Worm (Caenorhabditis elegans) whole organism, young adult: ENCODE results near the gene Y41C4A.8.

ENCODE experiments used
- B0035.1 ChIP-seq: sonication (generic microtip); optimal IDR thresholded peaks from 2 replicates; lab custom pipeline; 2016; ENCODE audit warnings: missing genetic modification characterization, mild to moderate bottlenecking, missing compliant biosample characterization, missing genotype, missing genetic modification reagents
- C06A6.2 ChIP-seq: fragments of 200-800 bp; sonication (Bioruptor generic); conservative IDR thresholded peaks from 2 replicates; pipeline ENCODE4 v1.3.6; 2022; ENCODE audit warnings: missing genetic modification characterization, missing compliant biosample characterization
- C17E4.6 ChIP-seq: fragments of 200-800 bp; sonication (Bioruptor generic); IDR thresholded peaks from 2 replicates; pipeline ENCODE4 v1.3.6; 2022; ENCODE audit warnings: missing genetic modification reagents, missing genetic modification characterization, missing compliant biosample characterization
- F22D6.2 ChIP-seq: sonication (generic microtip); optimal IDR thresholded peaks from 2 replicates; lab custom pipeline; 2016; ENCODE audit warnings: mild to moderate bottlenecking, missing genetic modification characterization, missing compliant biosample characterization
- F23B12.7 ChIP-seq: sonication (generic microtip); optimal IDR thresholded peaks from 2 replicates; lab custom pipeline; 2017; ENCODE audit warnings: missing genetic modification characterization, mild to moderate bottlenecking, missing compliant biosample characterization, antibody characterized with exemption, moderate library complexity; ENCODE audit not compliant: insufficient read depth
- F49E8.2 ChIP-seq: sonication (generic microtip); optimal IDR thresholded peaks from 3 replicates; lab custom pipeline; 2017; ENCODE audit warnings: missing genetic modification characterization, mild to moderate bottlenecking, missing compliant biosample characterization, antibody characterized with exemption, moderate library complexity; ENCODE audit not compliant: insufficient read depth
- F57A8.1 ChIP-seq: fragments of 200-800 bp; sonication (Bioruptor generic); optimal IDR thresholded peaks from 2 replicates; lab custom pipeline; 2018; ENCODE audit warnings: mild to moderate bottlenecking, missing genetic modification characterization, moderate library complexity, missing compliant biosample characterization
- T07F8.4 ChIP-seq: sonication (generic microtip); optimal IDR thresholded peaks from 2 replicates; lab custom pipeline; 2016; ENCODE audit warnings: mild to moderate bottlenecking, missing genetic modification characterization, moderate library complexity, missing compliant biosample characterization
- T26A5.8 ChIP-seq: sonication (generic microtip); optimal IDR thresholded peaks from 2 replicates; lab custom pipeline; 2016; ENCODE audit warnings: missing genetic modification characterization, missing compliant biosample characterization
- Y53G8AR.9 ChIP-seq: fragments of 200-800 bp; sonication (Bioruptor generic); conservative IDR thresholded peaks from 2 replicates; pipeline ENCODE4 v1.3.6; 2022; ENCODE audit warnings: missing genetic modification reagents, missing genetic modification characterization, missing compliant biosample characterization
- Y79H2A.3 ChIP-seq: fragments of 200-800 bp; sonication (Bioruptor generic); conservative IDR thresholded peaks from 2 replicates; pipeline ENCODE4 v1.3.6; 2022; ENCODE audit warnings: missing genetic modification reagents, missing genetic modification characterization, missing compliant biosample characterization
- ZK185.1 ChIP-seq: sonication (generic microtip); optimal IDR thresholded peaks from 2 replicates; lab custom pipeline; 2016; ENCODE audit warnings: mild to moderate bottlenecking, missing genetic modification characterization, missing compliant biosample characterization; ENCODE audit not compliant: poor library complexity, severe bottlenecking
- akir-1 ChIP-seq: fragments of 200-800 bp; sonication (Bioruptor generic); optimal IDR thresholded peaks from 2 replicates; lab custom pipeline; 2018; ENCODE audit warnings: mild to moderate bottlenecking, missing genetic modification characterization, moderate library complexity, missing compliant biosample characterization
- attf-3 ChIP-seq: fragments of 200-800 bp; sonication (Bioruptor generic); conservative IDR thresholded peaks from 2 replicates; pipeline ENCODE4 v1.3.6; 2022; ENCODE audit warnings: missing genetic modification reagents, missing genetic modification characterization, missing compliant biosample characterization
- attf-5 ChIP-seq: fragments of 200-800 bp; sonication (Bioruptor generic); optimal IDR thresholded peaks from 2 replicates; lab custom pipeline; 2018; ENCODE audit warnings: mild to moderate bottlenecking, missing genetic modification characterization, missing compliant biosample characterization
- ceh-79 ChIP-seq: sonication (generic microtip); optimal IDR thresholded peaks from 2 replicates; lab custom pipeline; 2017; ENCODE audit warnings: mild to moderate bottlenecking, missing genetic modification characterization, missing compliant biosample characterization
- ceh-91 ChIP-seq: fragments of 200-800 bp; sonication (Bioruptor generic); IDR thresholded peaks from 2 replicates; pipeline ENCODE4 v1.3.6; 2022; ENCODE audit warnings: missing genetic modification reagents, missing genetic modification characterization, missing compliant biosample characterization
- dpff-1 ChIP-seq: sonication (generic microtip); optimal IDR thresholded peaks from 2 replicates; lab custom pipeline; 2017; ENCODE audit warnings: mild to moderate bottlenecking, missing genetic modification characterization, missing compliant biosample characterization
- efl-1 ChIP-seq: fragments of 150-350 bp; optimal IDR thresholded peaks from 2 replicates; lab custom pipeline; 2014; ENCODE audit warnings: missing biosample characterization, missing genetic modification reagents, missing genetic modification characterization
- ets-4 ChIP-seq: fragments of 200-800 bp; sonication (Bioruptor generic); optimal IDR thresholded peaks from 2 replicates; lab custom pipeline; 2018; ENCODE audit warnings: mild to moderate bottlenecking, missing genetic modification characterization, missing compliant biosample characterization
- gei-17 ChIP-seq: fragments of 200-800 bp; sonication (Bioruptor generic); optimal IDR thresholded peaks from 2 replicates; lab custom pipeline; 2018; ENCODE audit warnings: mild to moderate bottlenecking, missing genetic modification characterization, missing compliant biosample characterization
- hlh-12 ChIP-seq: sonication (generic microtip); optimal IDR thresholded peaks from 2 replicates; lab custom pipeline; 2016; ENCODE audit warnings: missing genetic modification characterization, missing compliant biosample characterization
- hlh-26 ChIP-seq: fragments of 200-800 bp; sonication (Bioruptor generic); conservative IDR thresholded peaks from 2 replicates; pipeline ENCODE4 v1.3.6; 2022; ENCODE audit warnings: missing genetic modification reagents, missing genetic modification characterization, missing compliant biosample characterization
- hmg-1.2 ChIP-seq: fragments of 200-800 bp; sonication (Bioruptor generic); IDR thresholded peaks from 2 replicates; pipeline ENCODE4 v1.3.6; 2022; ENCODE audit warnings: missing genetic modification reagents, missing genetic modification characterization, missing compliant biosample characterization
- lag-1 ChIP-seq: fragments of 200-800 bp; sonication (Bioruptor generic); IDR thresholded peaks from 2 replicates; pipeline ENCODE4 v1.3.6; 2022; ENCODE audit warnings: missing genetic modification reagents, missing genetic modification characterization, missing compliant biosample characterization
- let-526 ChIP-seq: fragments of 200-800 bp; sonication (Bioruptor generic); IDR thresholded peaks from 2 replicates; pipeline ENCODE4 v1.3.6; 2022; ENCODE audit warnings: missing genetic modification reagents, missing genetic modification characterization, missing compliant biosample characterization
- lin-54 ChIP-seq: fragments of 200-800 bp; sonication (Bioruptor generic); optimal IDR thresholded peaks from 2 replicates; lab custom pipeline; 2018; ENCODE audit warnings: mild to moderate bottlenecking, missing genetic modification characterization, missing compliant biosample characterization
- madf-3 ChIP-seq: fragments of 200-800 bp; sonication (Bioruptor generic); IDR thresholded peaks from 2 replicates; pipeline ENCODE4 v1.3.6; 2022; ENCODE audit warnings: missing genetic modification reagents, missing genetic modification characterization, missing compliant biosample characterization
- madf-8 ChIP-seq: fragments of 200-800 bp; sonication (Bioruptor generic); conservative IDR thresholded peaks from 2 replicates; pipeline ENCODE4 v1.3.6; 2022; ENCODE audit warnings: missing genetic modification reagents, missing genetic modification characterization, missing compliant biosample characterization
- mes-4 ChIP-seq: sonication (generic microtip); optimal IDR thresholded peaks from 2 replicates; lab custom pipeline; 2016; ENCODE audit warnings: missing genotype, missing genetic modification characterization, missing compliant biosample characterization
- nfyb-1 ChIP-seq: fragments of 200-800 bp; sonication (Bioruptor generic); IDR thresholded peaks from 2 replicates; pipeline ENCODE4 v1.3.6; 2022; ENCODE audit warnings: missing genetic modification reagents, missing genetic modification characterization, missing compliant biosample characterization
- nhr-120 ChIP-seq: fragments of 200-800 bp; sonication (Bioruptor generic); IDR thresholded peaks from 2 replicates; pipeline ENCODE4 v1.3.6; 2022; ENCODE audit warnings: missing genetic modification characterization, missing compliant biosample characterization
- nhr-179 ChIP-seq: sonication (generic microtip); optimal IDR thresholded peaks from 2 replicates; lab custom pipeline; 2016; ENCODE audit warnings: mild to moderate bottlenecking, missing genetic modification characterization, missing compliant biosample characterization
- pha-4 ChIP-seq: fragments of 150-350 bp; sonication (generic microtip); optimal IDR thresholded peaks from 2 replicates; lab custom pipeline; 2014; ENCODE audit warnings: missing biosample characterization, missing genetic modification reagents, missing genetic modification characterization
- rcor-1 ChIP-seq: fragments of 200-800 bp; sonication (Bioruptor generic); IDR thresholded peaks from 2 replicates; pipeline ENCODE4 v1.3.6; 2022; ENCODE audit warnings: missing genetic modification reagents, missing genetic modification characterization, missing compliant biosample characterization
- rec-8 ChIP-seq, 2 experiments: sonication (generic microtip); optimal IDR thresholded peaks; 2 replicates each; lab custom pipeline; 2016; ENCODE audit warnings: mild to moderate bottlenecking in 2 of 2, missing genetic modification characterization in 2 of 2, missing genetic modification reagents in 2 of 2, missing genotype in 2 of 2, missing biosample characterization in 1 of 2, missing compliant biosample characterization in 1 of 2, moderate library complexity in 1 of 2
- rpc-1 ChIP-seq, 2 experiments: fragments of 150-350 bp in 1 of 2; sonication (generic microtip) in 1 of 2; optimal IDR thresholded peaks; 2 replicates each; lab custom pipeline; 2014 to 2018; ENCODE audit warnings: missing biosample characterization in 1 of 2, missing genetic modification characterization in 1 of 2, missing genetic modification reagents in 1 of 2, missing genotype in 1 of 2
- sea-2 ChIP-seq: fragments of 200-800 bp; sonication (Bioruptor generic); IDR thresholded peaks from 2 replicates; pipeline ENCODE4 v1.3.6; 2022; ENCODE audit warnings: missing genetic modification characterization, missing compliant biosample characterization
- snpc-1.3 ChIP-seq: sonication (generic microtip); optimal IDR thresholded peaks from 2 replicates; lab custom pipeline; 2017; ENCODE audit warnings: missing genetic modification characterization, mild to moderate bottlenecking, missing compliant biosample characterization, antibody characterized with exemption, moderate library complexity, missing genotype, missing genetic modification reagents; ENCODE audit not compliant: insufficient read depth
- snpc-3.4 ChIP-seq: sonication (generic microtip); optimal IDR thresholded peaks from 2 replicates; lab custom pipeline; 2017; ENCODE audit warnings: missing genetic modification characterization, mild to moderate bottlenecking, missing compliant biosample characterization, antibody characterized with exemption, moderate library complexity, missing genotype, missing genetic modification reagents
- tbx-9 ChIP-seq: sonication (generic microtip); optimal IDR thresholded peaks from 2 replicates; lab custom pipeline; 2016; ENCODE audit warnings: borderline replicate concordance, missing genetic modification characterization, inconsistent platforms, missing compliant biosample characterization
- unc-62 ChIP-seq: fragments of 150-350 bp; optimal IDR thresholded peaks from 2 replicates; lab custom pipeline; 2014; ENCODE audit warnings: missing biosample characterization, missing genetic modification reagents, missing genetic modification characterization
- zfh-2 ChIP-seq: fragments of 200-800 bp; sonication (Bioruptor generic); conservative IDR thresholded peaks from 2 replicates; pipeline ENCODE4 v1.3.6; 2022; ENCODE audit warnings: missing genetic modification reagents, missing genetic modification characterization, missing compliant biosample characterization
- ztf-22 ChIP-seq: fragments of 200-800 bp; sonication (Bioruptor generic); optimal IDR thresholded peaks from 2 replicates; lab custom pipeline; 2018; ENCODE audit warnings: mild to moderate bottlenecking, missing genetic modification characterization, moderate library complexity, missing compliant biosample characterization
- ztf-25 ChIP-seq: fragments of 200-800 bp; sonication (Bioruptor generic); IDR thresholded peaks from 2 replicates; pipeline ENCODE4 v1.3.6; 2022; ENCODE audit warnings: missing genetic modification reagents, missing genetic modification characterization, missing compliant biosample characterization
- ztf-26 ChIP-seq: sonication (generic microtip); optimal IDR thresholded peaks from 2 replicates; lab custom pipeline; 2017; ENCODE audit warnings: missing genetic modification characterization, missing compliant biosample characterization
- ztf-28 ChIP-seq: fragments of 200-800 bp; sonication (Bioruptor generic); IDR thresholded peaks from 2 replicates; pipeline ENCODE4 v1.3.6; 2022; ENCODE audit warnings: missing genetic modification reagents, missing genetic modification characterization, missing compliant biosample characterization
- ztf-3 ChIP-seq: fragments of 200-800 bp; sonication (Bioruptor generic); optimal IDR thresholded peaks from 2 replicates; lab custom pipeline; 2018; ENCODE audit warnings: mild to moderate bottlenecking, missing genetic modification characterization, missing compliant biosample characterization

Y41C4A.8 gene

ce11 chrIII:11694506-11694947, 14.1 kb downstream of the Y41C4A.8 start (continued):
- TF ChIP-seq F57A8.1 (no peak), hmg-1.2 (GFP tag; lab: Robert Waterston, UW) (no peak), F22D6.2 (tag; lab: Kevin White, UChicago) (no peak), nhr-179 (tag; lab: Kevin White, UChicago) (no peak), unc-62 (GFP tag; lab: Kevin White, UChicago) (no peak), tbx-9 (tag; lab: Kevin White, UChicago) (no peak), ztf-28 (GFP tag; lab: Robert Waterston, UW) (no peak), attf-3 (GFP tag; lab: Robert Waterston, UW) (no peak), snpc-3.4 (tag; lab: Kevin White, UChicago) (no peak), efl-1 (no peak), attf-5 (GFP tag; lab: Kevin White, UChicago) (no peak), rcor-1 (GFP tag; lab: Robert Waterston, UW) (no peak), ets-4 (GFP tag; lab: Kevin White, UChicago) (no peak), let-526 (GFP tag; lab: Robert Waterston, UW) (peak; percentile 58; the same call in 1 of the 2 replicates), C06A6.2 (GFP tag; lab: Robert Waterston, UW) (no peak), rpc-1 (optimal IDR thresholded peaks at IDR 0.05; lab: Kevin White, UChicago) (no peak), rpc-1 (tag; optimal IDR thresholded peaks at IDR 0.05; lab: Kevin White, UChicago) (no peak), ztf-25 (GFP tag; lab: Robert Waterston, UW) (no peak), T26A5.8 (tag; lab: Kevin White, UChicago) (no peak), Y79H2A.3 (GFP tag; lab: Robert Waterston, UW) (no peak), C17E4.6 (GFP tag; lab: Robert Waterston, UW) (no peak), lag-1 (GFP tag; lab: Robert Waterston, UW) (no peak), sea-2 (no peak), nhr-120 (GFP tag; lab: Robert Waterston, UW) (no peak), hlh-12 (tag; lab: Kevin White, UChicago) (no peak), nfyb-1 (GFP tag; lab: Robert Waterston, UW) (peak; percentile 76), akir-1 (GFP tag; lab: Kevin White, UChicago) (no peak), snpc-1.3 (no peak), B0035.1 (tag; lab: Kevin White, UChicago) (no peak), madf-3 (GFP tag; lab: Robert Waterston, UW) (no peak), rec-8 (tag; optimal IDR thresholded peaks at IDR 0.05; lab: Kevin White, UChicago) (no peak), Y53G8AR.9 (GFP tag; lab: Robert Waterston, UW) (no peak), T07F8.4 (tag; lab: Kevin White, UChicago) (no peak), madf-8 (no peak), hlh-26 (GFP tag; lab: Robert Waterston, UW) (no peak), pha-4 (no peak), ceh-91 (GFP tag; lab: Robert Waterston, UW) (no peak), ztf-26 (tag; lab: Kevin White, UChicago) (peak; percentile 52), ceh-79 (no peak), lin-54 (GFP tag; lab: Kevin White, UChicago) (no peak), mes-4 (tag; lab: Kevin White, UChicago) (no peak), ztf-3 (no peak), ZK185.1 (tag; lab: Kevin White, UChicago) (peak; percentile 65), ztf-22 (GFP tag; lab: Kevin White, UChicago) (no peak), zfh-2 (no peak), F23B12.7 (tag; lab: Kevin White, UChicago) (no peak), F49E8.2 (no peak), gei-17 (GFP tag; lab: Kevin White, UChicago) (peak; percentile 60), dpff-1 (peak; percentile 80)
